Fruit fly (Drosophila melanogaster): ENCODE measurements around the gene CG7202.

The CG7202 gene

dm6 chr3L:21496865-21497634 lies 4.5 kb upstream of the CG7202 start, which contains the start of gene Hr78 (continued):
- TF ChIP-seq vnd (GFP tag; IDR thresholded peaks at IDR 0.05; ENCODE audit: partially characterized antibody) (no peak), Hr78 (GFP tag; optimal IDR thresholded peaks at IDR 0.05) (peak in 1 of 2 experiments; percentile 95), CG13775 (GFP tag; optimal IDR thresholded peaks at IDR 0.05) (peak; percentile 82), usp (GFP tag; optimal IDR thresholded peaks at IDR 0.05) (no peak), Kr (GFP tag; optimal IDR thresholded peaks at IDR 0.05) (no peak), croc (GFP tag; conservative IDR thresholded peaks at IDR 0.05) (peak; percentile 70), YL-1 (GFP tag; optimal IDR thresholded peaks at IDR 0.05) (peak; percentile 81), CG15601 (tag; optimal IDR thresholded peaks at IDR 0.05) (peak; percentile 74), Oli (tag; optimal IDR thresholded peaks at IDR 0.05) (peak; percentile 87), CG42726 (GFP tag; IDR thresholded peaks at IDR 0.05; ENCODE audit: partially characterized antibody) (peak; percentile 46; the same call in 1 of the 2 replicates), CG11696 (GFP tag; IDR thresholded peaks at IDR 0.05) (peak; percentile 98), CG17802 (tag; optimal IDR thresholded peaks at IDR 0.05) (no peak), Lpt (GFP tag; optimal IDR thresholded peaks at IDR 0.05) (no peak), pita (GFP tag; optimal IDR thresholded peaks at IDR 0.05) (peak; percentile 4), Aef1 (GFP tag; IDR thresholded peaks at IDR 0.05) (peak; percentile 42; the same call in 1 of the 3 replicates), CG17328 (GFP tag; IDR thresholded peaks at IDR 0.05) (peak; percentile 66; the same call in 1 of the 2 replicates), da (GFP tag; optimal IDR thresholded peaks at IDR 0.05) (no peak), CG10147 (GFP tag; optimal IDR thresholded peaks at IDR 0.05) (peak; percentile 84), CG17186 (GFP tag; optimal IDR thresholded peaks at IDR 0.05) (no peak), fru (optimal IDR thresholded peaks at IDR 0.05) (no peak), gsb-n (tag; optimal IDR thresholded peaks at IDR 0.05) (peak; percentile 79), Camta (GFP tag; optimal IDR thresholded peaks at IDR 0.05) (no peak), pum (GFP tag; optimal IDR thresholded peaks at IDR 0.05) (no peak), CG18476 (GFP tag; optimal IDR thresholded peaks at IDR 0.05) (peak; percentile 57), Myb (GFP tag; optimal IDR thresholded peaks at IDR 0.05) (peak; percentile 9), en (GFP tag; optimal IDR thresholded peaks at IDR 0.05) (no peak), cwo (GFP tag; optimal IDR thresholded peaks at IDR 0.05) (peak; percentile 84), Poxn (GFP tag; IDR thresholded peaks at IDR 0.05) (no peak), Tbp (GFP tag; optimal IDR thresholded peaks at IDR 0.05) (no peak), CG8765 (GFP tag; IDR thresholded peaks at IDR 0.05) (no peak; the same call in 1 of the 2 replicates), salm (tag; optimal IDR thresholded peaks at IDR 0.05) (peak; percentile 84), CG16813 (GFP tag; IDR thresholded peaks at IDR 0.05; ENCODE audit: partially characterized antibody) (no peak), CG7987 (GFP tag; optimal IDR thresholded peaks at IDR 0.05) (peak; percentile 52), CG8924 (tag; optimal IDR thresholded peaks at IDR 0.05) (peak; percentile 92), Ada2b (GFP tag; IDR thresholded peaks at IDR 0.05) (peak; percentile 63), Chrac-16 (GFP tag; optimal IDR thresholded peaks at IDR 0.05) (peak; percentile 58), CG11504 (tag; optimal IDR thresholded peaks at IDR 0.05) (no peak), CG31388 (GFP tag; optimal IDR thresholded peaks at IDR 0.05) (peak; percentile 14), Rx (GFP tag; IDR thresholded peaks at IDR 0.05) (peak; percentile 59), CG3407 (GFP tag; optimal IDR thresholded peaks at IDR 0.05) (peak; percentile 54), z (GFP tag; IDR thresholded peaks at IDR 0.05) (no peak), ranshi (GFP tag; IDR thresholded peaks at IDR 0.05) (peak; percentile 50), cato (GFP tag; optimal IDR thresholded peaks at IDR 0.05; ENCODE audit: borderline replicate concordance) (peak; percentile 17), CG6854 (GFP tag; optimal IDR thresholded peaks at IDR 0.05) (peak; percentile 88), bab2 (GFP tag; optimal IDR thresholded peaks at IDR 0.05) (no peak), BtbVII (GFP tag; optimal IDR thresholded peaks at IDR 0.05) (peak; percentile 90), Side (GFP tag; optimal IDR thresholded peaks at IDR 0.05) (peak; percentile 8), mirr (GFP tag; optimal IDR thresholded peaks at IDR 0.05) (no peak), aop (GFP tag; IDR thresholded peaks at IDR 0.05) (no peak), Elba2 (GFP tag; optimal IDR thresholded peaks at IDR 0.05) (peak; percentile 85)
